Fruit fly (Drosophila melanogaster) whole organism, embryonic: ENCODE results near the gene Rab8.

ENCODE experiments used
- Adf1 ChIP-seq: fragments of 200-800 bp; sonication (Bioruptor generic); IDR thresholded peaks from 2 replicates; pipeline ENCODE4 v1.3.6; 2022; ENCODE audit warnings: missing biosample characterization, missing genetic modification characterization
- Asciz ChIP-seq: fragments of 200-800 bp; sonication (Bioruptor generic); optimal IDR thresholded peaks from 2 replicates; lab custom pipeline; 2017; ENCODE audit warnings: missing biosample characterization, mild to moderate bottlenecking, missing genetic modification characterization, missing genetic modification reagents
- B-H2 ChIP-seq: fragments of 200-800 bp; sonication (Bioruptor generic); optimal IDR thresholded peaks from 2 replicates; lab custom pipeline; 2018; ENCODE audit warnings: missing biosample characterization, mild to moderate bottlenecking, missing genetic modification characterization
- CG1024 ChIP-seq: fragments of 200-800 bp; sonication (Bioruptor generic); IDR thresholded peaks from 2 replicates; pipeline ENCODE4 v1.3.6; 2022; ENCODE audit warnings: missing biosample characterization, missing genetic modification characterization
- CG10321 ChIP-seq: fragments of 200-800 bp; sonication (Bioruptor generic); IDR thresholded peaks from 2 replicates; pipeline ENCODE4 v1.3.6; 2022; ENCODE audit warnings: missing biosample characterization, missing genetic modification characterization
- CG10654 ChIP-seq: fragments of 200-800 bp; sonication (Bioruptor generic); optimal IDR thresholded peaks from 2 replicates; lab custom pipeline; 2016; ENCODE audit warnings: missing biosample characterization, missing genetic modification characterization
- CG11695 ChIP-seq: fragments of 200-800 bp; sonication (Bioruptor generic); IDR thresholded peaks from 3 replicates; pipeline ENCODE4 v1.3.6; 2022; ENCODE audit warnings: missing biosample characterization, missing genetic modification characterization
- CG12071 ChIP-seq: fragments of 200-800 bp; sonication (Bioruptor generic); optimal IDR thresholded peaks from 3 replicates; lab custom pipeline; 2018; ENCODE audit warnings: missing biosample characterization, mild to moderate bottlenecking, missing genetic modification characterization
- CG12104 ChIP-seq: fragments of 200-800 bp; sonication (Bioruptor generic); optimal IDR thresholded peaks from 3 replicates; lab custom pipeline; 2016; ENCODE audit warnings: missing biosample characterization, missing genetic modification characterization
- CG1233 ChIP-seq: fragments of 200-800 bp; sonication (Bioruptor generic); optimal IDR thresholded peaks from 4 replicates; lab custom pipeline; 2018; ENCODE audit warnings: missing biosample characterization, mild to moderate bottlenecking, missing genetic modification characterization
- CG12769 ChIP-seq: fragments of 200-800 bp; sonication (Bioruptor generic); optimal IDR thresholded peaks from 2 replicates; lab custom pipeline; 2019; ENCODE audit warnings: missing biosample characterization, mild to moderate bottlenecking, missing genetic modification characterization, moderate library complexity
- CG13624 ChIP-seq: fragments of 200-800 bp; sonication (Bioruptor generic); optimal IDR thresholded peaks from 2 replicates; lab custom pipeline; 2016; ENCODE audit warnings: missing biosample characterization, missing genetic modification characterization
- CG14441 ChIP-seq: fragments of 200-800 bp; sonication (Bioruptor generic); IDR thresholded peaks from 2 replicates; pipeline ENCODE4 v1.3.6; 2022; ENCODE audit warnings: missing biosample characterization, missing genetic modification characterization
- CG14667 ChIP-seq: fragments of 200-800 bp; sonication (Bioruptor generic); IDR thresholded peaks from 2 replicates; pipeline ENCODE4 v1.3.6; 2022; ENCODE audit warnings: missing biosample characterization, missing genetic modification characterization
- CG14860 ChIP-seq: fragments of 200-800 bp; sonication (Bioruptor generic); IDR thresholded peaks from 3 replicates; pipeline ENCODE4 v1.3.6; 2022; ENCODE audit warnings: missing biosample characterization, missing genetic modification characterization; ENCODE audit not compliant: partially characterized antibody
- CG15479 ChIP-seq: fragments of 200-800 bp; sonication (Bioruptor generic); optimal IDR thresholded peaks from 3 replicates; lab custom pipeline; 2019; ENCODE audit warnings: missing biosample characterization, mild to moderate bottlenecking, missing genetic modification characterization, moderate library complexity
- CG1602 ChIP-seq: fragments of 200-800 bp; sonication (Bioruptor generic); optimal IDR thresholded peaks from 3 replicates; lab custom pipeline; 2016; ENCODE audit warnings: missing biosample characterization, missing genetic modification characterization
- CG1792 ChIP-seq: fragments of 200-800 bp; sonication (Bioruptor generic); optimal IDR thresholded peaks from 2 replicates; lab custom pipeline; 2016; ENCODE audit warnings: missing biosample characterization, missing genetic modification characterization
- CG30431 ChIP-seq: fragments of 200-800 bp; sonication (Bioruptor generic); optimal IDR thresholded peaks from 2 replicates; lab custom pipeline; 2017; ENCODE audit warnings: missing biosample characterization, missing genetic modification characterization
- CG34224 ChIP-seq: fragments of 200-800 bp; sonication (Bioruptor generic); IDR thresholded peaks from 3 replicates; pipeline ENCODE4 v1.3.6; 2022; ENCODE audit warnings: missing biosample characterization, missing genetic modification characterization; ENCODE audit not compliant: partially characterized antibody
- CG34376 ChIP-seq: fragments of 200-800 bp; sonication (Bioruptor generic); optimal IDR thresholded peaks from 2 replicates; lab custom pipeline; 2018; ENCODE audit warnings: missing biosample characterization, mild to moderate bottlenecking, missing genetic modification characterization
- CG3838 ChIP-seq: fragments of 200-800 bp; sonication (Bioruptor generic); optimal IDR thresholded peaks from 3 replicates; lab custom pipeline; 2016; ENCODE audit warnings: missing biosample characterization, missing genetic modification characterization
- CG4404 ChIP-seq: fragments of 200-800 bp; sonication (Bioruptor generic); IDR thresholded peaks from 2 replicates; pipeline ENCODE4 v1.3.6; 2022; ENCODE audit warnings: missing biosample characterization, missing genetic modification characterization
- CG9797 ChIP-seq: fragments of 200-800 bp; sonication (Bioruptor generic); optimal IDR thresholded peaks from 3 replicates; lab custom pipeline; 2018; ENCODE audit warnings: missing biosample characterization, mild to moderate bottlenecking, missing genetic modification characterization
- Camta ChIP-seq: fragments of 200-800 bp; sonication (Bioruptor generic); optimal IDR thresholded peaks from 2 replicates; lab custom pipeline; 2016; ENCODE audit warnings: missing biosample characterization, missing genetic modification characterization
- Chrac-16 ChIP-seq: fragments of 200-800 bp; sonication (Bioruptor generic); optimal IDR thresholded peaks from 3 replicates; lab custom pipeline; 2016; ENCODE audit warnings: missing biosample characterization, missing genetic modification characterization
- Dll ChIP-seq: fragments of 200-800 bp; sonication (Bioruptor generic); IDR thresholded peaks from 4 replicates; pipeline ENCODE4 v1.3.6; 2022; ENCODE audit warnings: missing biosample characterization, missing genetic modification characterization; ENCODE audit not compliant: partially characterized antibody
- Ets97D ChIP-seq: fragments of 200-800 bp; sonication (Bioruptor generic); optimal IDR thresholded peaks from 3 replicates; lab custom pipeline; 2016; ENCODE audit warnings: missing biosample characterization, missing genetic modification characterization
- Gsc ChIP-seq: fragments of 200-800 bp; sonication (Bioruptor generic); IDR thresholded peaks from 2 replicates; pipeline ENCODE4 v1.3.6; 2022; ENCODE audit warnings: missing biosample characterization, missing genetic modification characterization
- H2.0 ChIP-seq: fragments of 200-800 bp; sonication (Bioruptor generic); IDR thresholded peaks from 2 replicates; pipeline ENCODE4 v1.3.6; 2022; ENCODE audit warnings: missing biosample characterization, missing genetic modification characterization
- MBD-R2 ChIP-seq: fragments of 200-800 bp; sonication (Bioruptor generic); IDR thresholded peaks from 2 replicates; pipeline ENCODE4 v1.3.6; 2022; ENCODE audit warnings: missing biosample characterization, missing genetic modification characterization
- Mrtf ChIP-seq: fragments of 200-800 bp; sonication (Bioruptor generic); IDR thresholded peaks from 3 replicates; pipeline ENCODE4 v1.3.6; 2022; ENCODE audit warnings: missing biosample characterization, missing genetic modification characterization
- Opbp ChIP-seq: fragments of 200-800 bp; sonication (Bioruptor generic); IDR thresholded peaks from 3 replicates; pipeline ENCODE4 v1.3.6; 2022; ENCODE audit warnings: missing biosample characterization, missing genetic modification characterization; ENCODE audit not compliant: partially characterized antibody
- Xbp1 ChIP-seq: fragments of 200-800 bp; sonication (Bioruptor generic); optimal IDR thresholded peaks from 3 replicates; lab custom pipeline; 2016; ENCODE audit warnings: missing biosample characterization, mild to moderate bottlenecking, missing genetic modification characterization
- Xrp1 ChIP-seq: fragments of 200-800 bp; sonication (Bioruptor generic); IDR thresholded peaks from 2 replicates; pipeline ENCODE4 v1.3.6; 2022; ENCODE audit warnings: missing biosample characterization, missing genetic modification characterization
- abd-A ChIP-seq: fragments of 200-800 bp; sonication (Bioruptor generic); optimal IDR thresholded peaks from 3 replicates; lab custom pipeline; 2019; ENCODE audit warnings: missing biosample characterization, mild to moderate bottlenecking, missing genetic modification characterization, moderate library complexity
- amos ChIP-seq: fragments of 200-800 bp; sonication (Bioruptor generic); IDR thresholded peaks from 2 replicates; pipeline ENCODE4 v1.3.6; 2022; ENCODE audit warnings: missing biosample characterization, missing genetic modification characterization; ENCODE audit not compliant: partially characterized antibody
- ap ChIP-seq: fragments of 200-800 bp; sonication (Bioruptor generic); IDR thresholded peaks from 2 replicates; pipeline ENCODE4 v1.3.6; 2022; ENCODE audit warnings: missing biosample characterization, missing genetic modification characterization
- dimm ChIP-seq: fragments of 200-800 bp; sonication (Bioruptor generic); IDR thresholded peaks from 2 replicates; pipeline ENCODE4 v1.3.6; 2022; ENCODE audit warnings: missing biosample characterization, missing genetic modification characterization
- eyg ChIP-seq: fragments of 200-800 bp; sonication (Bioruptor generic); optimal IDR thresholded peaks from 3 replicates; lab custom pipeline; 2016; ENCODE audit warnings: missing biosample characterization, missing genetic modification characterization
- fd102C ChIP-seq: fragments of 200-800 bp; sonication (Bioruptor generic); optimal IDR thresholded peaks from 2 replicates; lab custom pipeline; 2018; ENCODE audit warnings: missing biosample characterization, mild to moderate bottlenecking, missing genetic modification characterization, moderate library complexity
- gcm2 ChIP-seq: fragments of 200-800 bp; sonication (Bioruptor generic); optimal IDR thresholded peaks from 2 replicates; lab custom pipeline; 2016; ENCODE audit warnings: missing biosample characterization, missing genetic modification characterization
- ham ChIP-seq: fragments of 200-800 bp; sonication (Bioruptor generic); IDR thresholded peaks from 2 replicates; pipeline ENCODE4 v1.3.6; 2022; ENCODE audit warnings: missing biosample characterization, missing genetic modification characterization
- psq ChIP-seq: fragments of 200-800 bp; sonication (Bioruptor generic); optimal IDR thresholded peaks from 2 replicates; lab custom pipeline; 2017; ENCODE audit warnings: missing biosample characterization, missing genetic modification characterization
- sd ChIP-seq: fragments of 200-800 bp; sonication (Bioruptor generic); optimal IDR thresholded peaks from 3 replicates; lab custom pipeline; 2018; ENCODE audit warnings: missing biosample characterization, mild to moderate bottlenecking, missing genetic modification characterization, moderate library complexity
- so ChIP-seq: fragments of 200-800 bp; sonication (Bioruptor generic); IDR thresholded peaks from 3 replicates; pipeline ENCODE4 v1.3.6; 2022; ENCODE audit warnings: missing biosample characterization, missing genetic modification characterization
- tap ChIP-seq: fragments of 200-800 bp; optimal IDR thresholded peaks from 3 replicates; lab custom pipeline; 2019; ENCODE audit warnings: missing biosample characterization, mild to moderate bottlenecking, missing genetic modification characterization, moderate library complexity
- tgo ChIP-seq: fragments of 200-800 bp; sonication (Bioruptor generic); IDR thresholded peaks from 3 replicates; pipeline ENCODE4 v1.3.6; 2022; ENCODE audit warnings: missing biosample characterization, missing genetic modification characterization
- twi ChIP-seq: fragments of 200-800 bp; optimal IDR thresholded peaks from 2 replicates; lab custom pipeline; 2019; ENCODE audit warnings: missing biosample characterization, mild to moderate bottlenecking, missing genetic modification characterization, moderate library complexity
- yki ChIP-seq: fragments of >200 bp; optimal IDR thresholded peaks from 3 replicates; lab custom pipeline; 2018

Gene Rab8

dm6 chr3L:19870843-19871666, at the start of gene Rab8, which contains the start of gene Usp32 (continued):
- TF ChIP-seq eyg (peak; percentile 23), yki (lab: Kevin White, UChicago) (no peak), twi (peak; percentile 40), fd102C (peak; percentile 1), CG14441 (GFP tag; lab: Robert Waterston, UW) (0 out of 2 replicates have a peak, but pooled peaks have one; percentile 24), CG14667 (no peak), Camta (peak; percentile 31), tap (tag; lab: Kevin White, UChicago) (no peak), CG1233 (GFP tag; lab: Kevin White, UChicago) (peak; percentile 1), CG12104 (GFP tag; lab: Kevin White, UChicago) (peak; percentile 51), Asciz (GFP tag; lab: Kevin White, UChicago) (no peak), CG1602 (GFP tag; lab: Kevin White, UChicago) (peak; percentile 20), Chrac-16 (GFP tag; lab: Kevin White, UChicago) (peak; percentile 33), psq (GFP tag; lab: Kevin White, UChicago) (peak; percentile 82), CG3838 (GFP tag; lab: Kevin White, UChicago) (no peak), Dll (peak; percentile 89), so (GFP tag; lab: Robert Waterston, UW) (no peak), tgo (GFP tag; lab: Robert Waterston, UW) (no peak), ham (GFP tag; lab: Robert Waterston, UW) (no peak), Opbp (GFP tag; lab: Robert Waterston, UW) (peak; percentile 91), CG12071 (peak; percentile 1), ap (GFP tag; lab: Robert Waterston, UW) (no peak), Xbp1 (peak; percentile 77), MBD-R2 (GFP tag; lab: Robert Waterston, UW) (peak; percentile 97), B-H2 (peak; percentile 87), H2.0 (peak; percentile 39; the same call in 1 of the 2 replicates), CG4404 (GFP tag; lab: Robert Waterston, UW) (no peak), CG13624 (GFP tag; lab: Kevin White, UChicago) (peak; percentile 90), abd-A (no peak), CG10321 (no peak), sd (tag; lab: Kevin White, UChicago) (peak; percentile 20), CG15479 (no peak), CG11695 (GFP tag; lab: Robert Waterston, UW) (no peak), CG34376 (peak; percentile 78), CG9797 (GFP tag; lab: Kevin White, UChicago) (peak; percentile 48), Adf1 (peak; percentile 28; the same call in 1 of the 2 replicates), CG1024 (no peak), dimm (no peak), CG34224 (peak; percentile 86), Xrp1 (GFP tag; lab: Robert Waterston, UW) (peak; percentile 60), CG30431 (GFP tag; lab: Kevin White, UChicago) (no peak), CG1792 (peak; percentile 29), Gsc (no peak), Ets97D (GFP tag; lab: Kevin White, UChicago) (peak; percentile 85), CG10654 (GFP tag; lab: Kevin White, UChicago) (peak; percentile 46), Mrtf (no peak), CG12769 (tag; lab: Kevin White, UChicago) (peak; percentile 56), amos (GFP tag; lab: Robert Waterston, UW) (peak; percentile 92), gcm2 (GFP tag; lab: Kevin White, UChicago) (no peak), CG14860 (GFP tag; lab: Robert Waterston, UW) (peak; percentile 78)
